Worm (Caenorhabditis elegans): ENCODE measurements around the gene C10C6.13.

Gene C10C6.13

ce11 chrIV:11431448-11431847, 38.1 kb downstream of the C10C6.13 start:
- no peak for TF ChIP-seq nhr-2 (tag; optimal IDR thresholded peaks at IDR 0.05)
- TF ChIP-seq bed-3 (GFP tag; optimal IDR thresholded peaks at IDR 0.05) = no peak
- no peak for TF ChIP-seq ceh-43 (GFP tag; optimal IDR thresholded peaks at IDR 0.05)
- no peak for TF ChIP-seq mab-5 (tag; optimal IDR thresholded peaks at IDR 0.05)
- TF ChIP-seq unc-62 (GFP tag; optimal IDR thresholded peaks at IDR 0.05) = no peak
- TF ChIP-seq ces-1 (GFP tag; optimal IDR thresholded peaks at IDR 0.05) = peak; percentile 98

- TF ChIP-seq nhr-237 (tag; optimal IDR thresholded peaks at IDR 0.05) (no peak), hlh-1 (tag; optimal IDR thresholded peaks at IDR 0.05) (no peak), ham-2 (GFP tag; optimal IDR thresholded peaks at IDR 0.05) (no peak)
Observed at ce11 chrIV:11425442-11425841, 44.1 kb downstream of the C10C6.13 start, which contains the start of gene kin-4. TSS of gene kin-4 (plus strand) at chrIV:11425742.

- TF ChIP-seq nhr-237 (tag; optimal IDR thresholded peaks at IDR 0.05) (no peak), nhr-2 (tag; optimal IDR thresholded peaks at IDR 0.05) (no peak), zip-8 (tag; optimal IDR thresholded peaks at IDR 0.05) (no peak), ces-1 (GFP tag; optimal IDR thresholded peaks at IDR 0.05) (no peak), nhr-28 (tag; optimal IDR thresholded peaks at IDR 0.05) (no peak), lsy-2 (tag; optimal IDR thresholded peaks at IDR 0.05) (no peak), unc-120 (tag; optimal IDR thresholded peaks at IDR 0.05; ENCODE audit: poor library complexity, severe bottlenecking) (no peak), snpc-4 (tag; optimal IDR thresholded peaks at IDR 0.05) (no peak), mls-2 (tag; optimal IDR thresholded peaks at IDR 0.05) (no peak), mep-1 (tag; optimal IDR thresholded peaks at IDR 0.05) (no peak), unc-39 (tag; optimal IDR thresholded peaks at IDR 0.05) (no peak), elt-1 (tag; optimal IDR thresholded peaks at IDR 0.05; ENCODE audit: borderline replicate concordance, insufficient read depth) (no peak), ceh-43 (GFP tag; optimal IDR thresholded peaks at IDR 0.05) (no peak)
Observed at ce11 chrIV:11424830-11425229, 44.7 kb downstream of the C10C6.13 start, which contains the start of gene F22B3.8. TSS of gene F22B3.8 (minus strand) at chrIV:11424930.

- TF ChIP-seq M03D4.4 (tag; optimal IDR thresholded peaks at IDR 0.05) = no peak
- no peak for TF ChIP-seq nhr-76 (tag; optimal IDR thresholded peaks at IDR 0.05)
- no peak for TF ChIP-seq drap-1 (GFP tag; optimal IDR thresholded peaks at IDR 0.05)
- no peak for TF ChIP-seq unc-120 (tag; optimal IDR thresholded peaks at IDR 0.05; ENCODE audit: poor library complexity, severe bottlenecking)
- TF ChIP-seq tbx-8 (GFP tag; optimal IDR thresholded peaks at IDR 0.05) = no peak
Observed at ce11 chrIV:11421696-11422095, 47.9 kb downstream of the C10C6.13 start, which contains the start of gene F22B3.7. TSS of gene F22B3.7 (minus strand) at chrIV:11421796.

Measured in whole organism, mixed stage, embryonic.